Fruit fly (Drosophila melanogaster) whole organism, pupa: ENCODE measurements around the gene CG17959.

Experiments used
- CG12605 ChIP-seq: fragments of 200-800 bp; sonication (Bioruptor generic); IDR thresholded peaks from 2 replicates; pipeline ENCODE4 v1.3.6; 2022; ENCODE audit warnings: missing biosample characterization, missing genetic modification characterization
- CG17806 ChIP-seq: fragments of 200-800 bp; sonication (Bioruptor generic); optimal IDR thresholded peaks from 2 replicates; lab custom pipeline; 2018; ENCODE audit warnings: missing biosample characterization, mild to moderate bottlenecking, missing genetic modification characterization, moderate library complexity
- CG8301 ChIP-seq: fragments of 200-800 bp; sonication (Bioruptor generic); optimal IDR thresholded peaks from 2 replicates; lab custom pipeline; 2018; ENCODE audit warnings: missing biosample characterization, mild to moderate bottlenecking, missing genetic modification characterization
- EcR ChIP-seq: fragments of 200-800 bp; sonication (Bioruptor generic); optimal IDR thresholded peaks from 3 replicates; lab custom pipeline; 2019; ENCODE audit warnings: missing biosample characterization, missing genetic modification characterization, mild to moderate bottlenecking, moderate library complexity, missing genetic modification reagents
- Ets98B ChIP-seq: fragments of 200-800 bp; sonication (Bioruptor generic); IDR thresholded peaks from 2 replicates; pipeline ENCODE4 v1.3.6; 2022; ENCODE audit warnings: missing biosample characterization, missing genetic modification characterization
- Snoo ChIP-seq: fragments of 200-800 bp; sonication (Bioruptor generic); optimal IDR thresholded peaks from 3 replicates; lab custom pipeline; 2017; ENCODE audit warnings: missing biosample characterization, mild to moderate bottlenecking, missing genetic modification characterization, inconsistent platforms
- gl ChIP-seq: fragments of 200-800 bp; sonication (Bioruptor generic); optimal IDR thresholded peaks from 2 replicates; lab custom pipeline; 2018; ENCODE audit warnings: missing biosample characterization, mild to moderate bottlenecking, missing genetic modification characterization

DNA sequence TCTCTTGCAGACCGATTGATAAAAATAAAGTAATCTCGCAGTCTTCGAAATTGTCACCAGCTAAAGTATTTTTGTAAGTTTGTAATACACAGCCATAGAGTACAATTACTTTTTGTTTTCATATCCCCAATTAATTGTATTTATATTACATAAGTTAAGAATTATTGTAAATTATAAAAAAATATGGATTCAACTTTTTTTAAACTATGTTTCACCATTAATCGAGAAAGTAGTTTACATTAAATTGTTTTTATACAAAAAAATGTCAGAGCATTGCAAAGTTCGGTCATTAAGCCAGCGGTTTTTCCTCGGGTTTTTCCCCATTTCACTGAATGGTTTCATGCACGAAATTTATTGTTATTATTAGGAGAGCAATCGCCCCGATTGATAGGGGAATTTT, 33.4 kb downstream of the CG17959 start:
- TF ChIP-seq EcR (GFP tag; lab: Kevin White, UChicago) = no peak
- TF ChIP-seq gl (tag; lab: Kevin White, UChicago) = no peak
- TF ChIP-seq Snoo (tag; lab: Kevin White, UChicago) = no peak
- no peak for TF ChIP-seq CG8301 (tag; lab: Kevin White, UChicago)
- TF ChIP-seq CG17806 (tag; lab: Kevin White, UChicago) = no peak
- no peak for TF ChIP-seq Ets98B (GFP tag; lab: Robert Waterston, UW)
- no peak for TF ChIP-seq CG12605 (GFP tag; lab: Robert Waterston, UW)
